Fruit fly (Drosophila melanogaster) whole organism, prepupa: ENCODE results near the gene CG15282.

ENCODE experiments used
- CG6854 ChIP-seq: fragments of 200-800 bp; sonication (Bioruptor generic); optimal IDR thresholded peaks from 2 replicates; lab custom pipeline; 2017; ENCODE audit warnings: missing biosample characterization, mild to moderate bottlenecking, missing genetic modification characterization
- Eip78C ChIP-seq: fragments of 200-800 bp; sonication (Bioruptor generic); peaks from one replicate; lab custom pipeline; 2016; ENCODE audit warnings: missing biosample characterization, missing genetic modification characterization
- Lpt ChIP-seq: fragments of 200-800 bp; sonication (Bioruptor generic); optimal IDR thresholded peaks from 3 replicates; lab custom pipeline; 2016; ENCODE audit warnings: missing biosample characterization, missing genetic modification characterization
- topi ChIP-seq: fragments of 200-800 bp; sonication (Bioruptor generic); optimal IDR thresholded peaks from 3 replicates; lab custom pipeline; 2016; ENCODE audit warnings: missing biosample characterization, missing genetic modification characterization

dm6 chr2L:14746068-14746467 lies 33.8 kb downstream of the CG15282 start:
- TF ChIP-seq topi (GFP tag; lab: Kevin White, UChicago) (no peak), CG6854 (GFP tag; lab: Kevin White, UChicago) (no peak), Lpt (GFP tag; lab: Kevin White, UChicago) (no peak), Eip78C (no peak)
